Worm (Caenorhabditis elegans): Measurements from ENCODE around the gene Y105C5B.1418.
A peak's percentile ranks its signal among the peaks of the same experiment; 100 is the strongest.

The Y105C5B.1418 gene

ce11 chrIV:16047468-16047867 is 19.8 kb downstream of the Y105C5B.1418 start:
- TF ChIP-seq zim-3 (tag; optimal IDR thresholded peaks at IDR 0.05): no peak
- TF ChIP-seq ets-4 (GFP tag; optimal IDR thresholded peaks at IDR 0.05): no peak
- no peak for TF ChIP-seq egl-18 (GFP tag; IDR thresholded peaks at IDR 0.05)

- TF ChIP-seq B0261.1 (tag; optimal IDR thresholded peaks at IDR 0.05) (no peak), nfyb-1 (GFP tag; IDR thresholded peaks at IDR 0.05) (no peak), lag-1 (GFP tag; IDR thresholded peaks at IDR 0.05) (no peak), ets-4 (GFP tag; optimal IDR thresholded peaks at IDR 0.05) (no peak), mxl-1 (tag; optimal IDR thresholded peaks at IDR 0.05) (no peak), dox-1 (GFP tag; IDR thresholded peaks at IDR 0.05) (no peak), lin-40 (tag; optimal IDR thresholded peaks at IDR 0.05) (no peak), T07F8.4 (tag; optimal IDR thresholded peaks at IDR 0.05) (no peak), snpc-4 (GFP tag; optimal IDR thresholded peaks at IDR 0.05) (no peak), snpc-4 (tag; optimal IDR thresholded peaks at IDR 0.05) (peak in 2 of 4 experiments; percentile 26 to 65), xnd-1 (tag; optimal IDR thresholded peaks at IDR 0.05) (no peak), Y79H2A.3 (GFP tag; conservative IDR thresholded peaks at IDR 0.05) (no peak), sdz-38 (tag; optimal IDR thresholded peaks at IDR 0.05) (no peak), attf-6 (GFP tag; IDR thresholded peaks at IDR 0.05) (peak; percentile 84), egrh-3 (GFP tag; IDR thresholded peaks at IDR 0.05) (no peak)
Measured at ce11 chrIV:16041038-16041437, 26.2 kb downstream of the Y105C5B.1418 start.

- TF ChIP-seq attf-6 (GFP tag; IDR thresholded peaks at IDR 0.05) (0 out of 2 replicates have a peak, but pooled peaks have one; percentile 71), snpc-4 (GFP tag; optimal IDR thresholded peaks at IDR 0.05) (no peak), snpc-4 (tag; optimal IDR thresholded peaks at IDR 0.05) (peak in 2 of 4 experiments; percentile 59 to 78), C06A6.2 (GFP tag; conservative IDR thresholded peaks at IDR 0.05) (no peak)
Measured at ce11 chrIV:16038000-16038399, 29.2 kb downstream of the Y105C5B.1418 start.

ce11 chrIV:16036696-16037095 is 30.5 kb downstream of the Y105C5B.1418 start:
- TF ChIP-seq Y53G8AR.9 (GFP tag; conservative IDR thresholded peaks at IDR 0.05) (no peak), B0336.3 (GFP tag; IDR thresholded peaks at IDR 0.05) (no peak), ekl-4 (GFP tag; IDR thresholded peaks at IDR 0.05) (no peak), egl-44 (GFP tag; IDR thresholded peaks at IDR 0.05) (no peak), nhr-80 (tag; optimal IDR thresholded peaks at IDR 0.05) (no peak), dox-1 (GFP tag; IDR thresholded peaks at IDR 0.05) (no peak), madf-3 (GFP tag; IDR thresholded peaks at IDR 0.05) (no peak), rpc-1 (optimal IDR thresholded peaks at IDR 0.05) (no peak), rpc-1 (tag; optimal IDR thresholded peaks at IDR 0.05) (no peak), unc-62 (GFP tag; optimal IDR thresholded peaks at IDR 0.05) (no peak), nfya-2 (GFP tag; IDR thresholded peaks at IDR 0.05) (no peak), sea-2 (GFP tag; IDR thresholded peaks at IDR 0.05) (no peak), ceh-58 (GFP tag; IDR thresholded peaks at IDR 0.05) (no peak), ztf-22 (GFP tag; optimal IDR thresholded peaks at IDR 0.05) (no peak), snpc-3.4 (tag; optimal IDR thresholded peaks at IDR 0.05) (no peak)

ce11 chrIV:16036057-16036456 is 31.2 kb downstream of the Y105C5B.1418 start:
- TF ChIP-seq unc-62 (GFP tag; optimal IDR thresholded peaks at IDR 0.05) (no peak), hmg-20 (GFP tag; IDR thresholded peaks at IDR 0.05) (no peak), attf-6 (GFP tag; IDR thresholded peaks at IDR 0.05) (peak; percentile 94), Y53F4B.3 (GFP tag; IDR thresholded peaks at IDR 0.05) (no peak), tbp1 (GFP tag; optimal IDR thresholded peaks at IDR 0.05) (peak; percentile 77), rpc-1 (optimal IDR thresholded peaks at IDR 0.05) (peak; percentile 10), rpc-1 (tag; optimal IDR thresholded peaks at IDR 0.05) (peak; percentile 65), D2030.7 (GFP tag; IDR thresholded peaks at IDR 0.05) (no peak), aptf-2 (GFP tag; conservative IDR thresholded peaks at IDR 0.05) (no peak), B0261.1 (tag; optimal IDR thresholded peaks at IDR 0.05) (peak; percentile 23), snpc-4 (GFP tag; optimal IDR thresholded peaks at IDR 0.05) (peak; percentile 55), snpc-4 (tag; optimal IDR thresholded peaks at IDR 0.05) (peak in 3 of 4 experiments; percentile 88 to 94 (median 91)), attf-3 (GFP tag; conservative IDR thresholded peaks at IDR 0.05) (no peak), C06A6.2 (GFP tag; conservative IDR thresholded peaks at IDR 0.05) (no peak), attf-5 (GFP tag; optimal IDR thresholded peaks at IDR 0.05) (no peak), madf-6 (GFP tag; IDR thresholded peaks at IDR 0.05) (no peak), ztf-25 (GFP tag; IDR thresholded peaks at IDR 0.05) (no peak), ZK185.1 (tag; optimal IDR thresholded peaks at IDR 0.05; ENCODE audit: poor library complexity, severe bottlenecking) (no peak)
